Worm (Caenorhabditis elegans) whole organism, L1 larva: ENCODE data around the gene Y9C9A.13.
"Not testable (repeated sequence)": the region's sequence is repeated elsewhere in the genome, so short reads cannot be mapped to it uniquely, and the experiment has no call there.

ENCODE experiments used
- C04F5.9 ChIP-seq: sonication (generic microtip); optimal IDR thresholded peaks from 2 replicates; lab custom pipeline; 2016; ENCODE audit warnings: missing genetic modification characterization, missing compliant biosample characterization
- C16A3.4 ChIP-seq: fragments of 150-350 bp; optimal IDR thresholded peaks from 2 replicates; lab custom pipeline; 2014; ENCODE audit warnings: missing biosample characterization, missing genetic modification characterization
- C34B4.2 ChIP-seq: sonication (generic microtip); optimal IDR thresholded peaks from 2 replicates; lab custom pipeline; 2017; ENCODE audit warnings: mild to moderate bottlenecking, missing genetic modification characterization, missing compliant biosample characterization
- aha-1 ChIP-seq: fragments of 150-350 bp; optimal IDR thresholded peaks from 2 replicates; lab custom pipeline; 2014; ENCODE audit warnings: missing biosample characterization, missing genetic modification characterization
- alr-1 ChIP-seq: fragments of 200-800 bp; sonication (Bioruptor generic); optimal IDR thresholded peaks from 2 replicates; lab custom pipeline; 2018; ENCODE audit warnings: borderline replicate concordance, mild to moderate bottlenecking, missing genetic modification characterization, missing compliant biosample characterization
- ama-1 ChIP-seq: fragments of 150-350 bp; optimal IDR thresholded peaks from 2 replicates; lab custom pipeline; 2014
- ceh-63 ChIP-seq: fragments of 200-800 bp; sonication (Bioruptor generic); optimal IDR thresholded peaks from 2 replicates; lab custom pipeline; 2018; ENCODE audit warnings: mild to moderate bottlenecking, missing genetic modification characterization, missing compliant biosample characterization
- ceh-8 ChIP-seq: fragments of 200-800 bp; sonication (Bioruptor generic); optimal IDR thresholded peaks from 2 replicates; lab custom pipeline; 2018; ENCODE audit warnings: mild to moderate bottlenecking, missing genetic modification characterization, moderate library complexity, missing compliant biosample characterization
- ceh-82 ChIP-seq, 3 experiments: fragments of 150-350 bp in 1 of 3; sonication (generic microtip) in 2 of 3; optimal IDR thresholded peaks; 2 replicates each; lab custom pipeline; 2014 to 2017; ENCODE audit warnings: missing biosample characterization in 3 of 3, missing genetic modification characterization in 3 of 3
- egl-13 ChIP-seq: sonication (generic microtip); optimal IDR thresholded peaks from 2 replicates; lab custom pipeline; 2016; ENCODE audit warnings: missing genotype, missing genetic modification reagents, missing genetic modification characterization, missing compliant biosample characterization
- elt-2 ChIP-seq: sonication (generic microtip); optimal IDR thresholded peaks from 2 replicates; lab custom pipeline; 2016; ENCODE audit warnings: missing genetic modification characterization, mild to moderate bottlenecking, inconsistent platforms, missing compliant biosample characterization, missing genetic modification reagents
- ets-5 ChIP-seq: fragments of 200-800 bp; sonication (Bioruptor generic); IDR thresholded peaks from 2 replicates; pipeline ENCODE4 v1.3.6; 2022; ENCODE audit warnings: missing genetic modification characterization, missing compliant biosample characterization
- fkh-4 ChIP-seq: sonication (generic microtip); optimal IDR thresholded peaks from 2 replicates; lab custom pipeline; 2016; ENCODE audit warnings: missing compliant biosample characterization, missing genetic modification characterization, borderline replicate concordance
- grh-1 ChIP-seq: fragments of 200-800 bp; sonication (Bioruptor generic); IDR thresholded peaks from 2 replicates; pipeline ENCODE4 v1.3.6; 2022; ENCODE audit warnings: missing genetic modification reagents, missing genetic modification characterization, missing compliant biosample characterization
- hpl-2 ChIP-seq: fragments of 150-350 bp; optimal IDR thresholded peaks from 2 replicates; lab custom pipeline; 2014; ENCODE audit warnings: missing biosample characterization, missing genetic modification reagents, missing genetic modification characterization
- isw-1 ChIP-seq: fragments of 200-800 bp; sonication (Bioruptor generic); IDR thresholded peaks from 2 replicates; pipeline ENCODE4 v1.3.6; 2022; ENCODE audit warnings: missing genetic modification characterization, missing compliant biosample characterization
- lin-14 ChIP-seq: fragments of 200-800 bp; sonication (Bioruptor generic); optimal IDR thresholded peaks from 2 replicates; lab custom pipeline; 2018; ENCODE audit warnings: mild to moderate bottlenecking, missing genetic modification characterization, moderate library complexity, missing compliant biosample characterization
- lin-35 ChIP-seq, 2 experiments: fragments of 150-350 bp; optimal IDR thresholded peaks; 2 replicates each; lab custom pipeline; 2014; ENCODE audit warnings: missing biosample characterization in 2 of 2, missing genetic modification characterization in 2 of 2, missing genetic modification reagents in 2 of 2
- mab-9 ChIP-seq: fragments of 200-800 bp; sonication (Bioruptor generic); IDR thresholded peaks from 2 replicates; pipeline ENCODE4 v1.3.6; 2022; ENCODE audit warnings: missing genetic modification reagents, missing genetic modification characterization, missing compliant biosample characterization
- mdl-1 ChIP-seq, 2 experiments: fragments of 150-350 bp; optimal IDR thresholded peaks; 2 replicates each; lab custom pipeline; 2014 to 2017; ENCODE audit warnings: missing biosample characterization in 2 of 2, missing genetic modification characterization in 2 of 2, inconsistent platforms in 1 of 2
- mef-2 ChIP-seq: fragments of 150-350 bp; optimal IDR thresholded peaks from 2 replicates; lab custom pipeline; 2014; ENCODE audit warnings: missing biosample characterization, missing genetic modification characterization
- mep-1 ChIP-seq: fragments of 150-350 bp; optimal IDR thresholded peaks from 2 replicates; lab custom pipeline; 2014; ENCODE audit warnings: missing biosample characterization, missing genetic modification characterization
- nhr-11 ChIP-seq: fragments of 150-350 bp; optimal IDR thresholded peaks from 2 replicates; lab custom pipeline; 2014; ENCODE audit warnings: missing biosample characterization, missing genetic modification characterization
- nhr-19 ChIP-seq: fragments of 200-800 bp; sonication (Bioruptor generic); conservative IDR thresholded peaks from 2 replicates; pipeline ENCODE4 v1.3.6; 2022; ENCODE audit warnings: missing genetic modification characterization, missing compliant biosample characterization
- nhr-237 ChIP-seq: fragments of 150-350 bp; optimal IDR thresholded peaks from 2 replicates; lab custom pipeline; 2014; ENCODE audit warnings: missing biosample characterization, missing genetic modification characterization
- nhr-76 ChIP-seq: sonication (generic microtip); optimal IDR thresholded peaks from 2 replicates; lab custom pipeline; 2017; ENCODE audit warnings: missing biosample characterization, missing genetic modification characterization
- nhr-84 ChIP-seq: sonication (generic microtip); optimal IDR thresholded peaks from 2 replicates; lab custom pipeline; 2017; ENCODE audit warnings: missing biosample characterization, missing genetic modification characterization
- nhr-85 ChIP-seq: sonication (generic microtip); peaks from one replicate; lab custom pipeline; 2016; ENCODE audit warnings: missing genetic modification characterization, inconsistent platforms, missing compliant biosample characterization
- nhr-90 ChIP-seq: sonication (generic microtip); optimal IDR thresholded peaks from 2 replicates; lab custom pipeline; 2016; ENCODE audit warnings: mild to moderate bottlenecking, missing genetic modification characterization, missing compliant biosample characterization; ENCODE audit not compliant: poor library complexity
- rnt-1 ChIP-seq: sonication (generic microtip); optimal IDR thresholded peaks from 2 replicates; lab custom pipeline; 2016; ENCODE audit warnings: mild to moderate bottlenecking, missing genetic modification characterization, moderate library complexity, missing compliant biosample characterization
- sox-4 ChIP-seq: sonication (generic microtip); optimal IDR thresholded peaks from 2 replicates; lab custom pipeline; 2016; ENCODE audit warnings: missing genetic modification characterization, missing compliant biosample characterization
- sup-37 ChIP-seq: fragments of 200-800 bp; sonication (Bioruptor generic); optimal IDR thresholded peaks from 2 replicates; lab custom pipeline; 2018; ENCODE audit warnings: mild to moderate bottlenecking, missing genetic modification characterization, missing compliant biosample characterization
- swsn-7 ChIP-seq: sonication (generic microtip); optimal IDR thresholded peaks from 2 replicates; lab custom pipeline; 2016; ENCODE audit warnings: missing genetic modification characterization, missing compliant biosample characterization
- tbx-2 ChIP-seq: sonication (generic microtip); optimal IDR thresholded peaks from 2 replicates; lab custom pipeline; 2016; ENCODE audit warnings: missing genetic modification characterization, missing compliant biosample characterization
- unc-130 ChIP-seq: fragments of 150-350 bp; optimal IDR thresholded peaks from 2 replicates; lab custom pipeline; 2017; ENCODE audit warnings: missing biosample characterization, missing genetic modification characterization, inconsistent platforms
- unc-62 ChIP-seq: fragments of 150-350 bp; optimal IDR thresholded peaks from 2 replicates; lab custom pipeline; 2014; ENCODE audit warnings: missing biosample characterization, missing genetic modification reagents, missing genetic modification characterization
- vab-15 ChIP-seq: sonication (generic microtip); optimal IDR thresholded peaks from 2 replicates; lab custom pipeline; 2017; ENCODE audit warnings: missing genotype, mild to moderate bottlenecking, missing genetic modification characterization, missing compliant biosample characterization
- zag-1 ChIP-seq: fragments of 150-350 bp; optimal IDR thresholded peaks from 2 replicates; lab custom pipeline; 2014; ENCODE audit warnings: missing biosample characterization, missing genetic modification characterization
- zip-4 ChIP-seq: fragments of 200-800 bp; sonication (Bioruptor generic); optimal IDR thresholded peaks from 2 replicates; lab custom pipeline; 2018; ENCODE audit warnings: mild to moderate bottlenecking, missing genetic modification characterization, moderate library complexity, missing compliant biosample characterization

Y9C9A.13 gene

DNA sequence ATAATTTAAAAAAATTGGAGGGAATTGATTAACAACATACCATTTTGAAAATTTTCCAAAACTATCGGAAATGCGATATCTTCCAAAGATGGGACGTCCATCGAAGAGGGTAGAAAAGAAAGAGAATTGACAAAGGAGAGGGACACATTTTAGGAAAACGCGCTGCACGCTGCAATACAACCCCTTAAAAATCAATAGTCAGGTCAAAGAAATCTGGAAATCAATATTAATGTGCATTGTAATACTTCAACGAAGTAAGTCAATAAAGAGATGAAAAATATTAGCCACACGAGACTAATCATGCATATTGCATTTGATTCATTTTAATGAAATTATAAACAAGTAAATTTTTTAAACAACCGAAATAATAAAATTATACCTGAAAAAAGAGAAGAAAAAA lies at the start of gene Y9C9A.13:
Gene Y9C9A.13 (minus strand): TSS at position 101 of the 400 bp plus-strand sequence.
- TF ChIP-seq lin-14 (GFP tag; lab: Kevin White, UChicago) (no peak), mep-1 (tag; lab: Kevin White, UChicago) (no peak), isw-1 (GFP tag; lab: Robert Waterston, UW) (no peak)

DNA sequence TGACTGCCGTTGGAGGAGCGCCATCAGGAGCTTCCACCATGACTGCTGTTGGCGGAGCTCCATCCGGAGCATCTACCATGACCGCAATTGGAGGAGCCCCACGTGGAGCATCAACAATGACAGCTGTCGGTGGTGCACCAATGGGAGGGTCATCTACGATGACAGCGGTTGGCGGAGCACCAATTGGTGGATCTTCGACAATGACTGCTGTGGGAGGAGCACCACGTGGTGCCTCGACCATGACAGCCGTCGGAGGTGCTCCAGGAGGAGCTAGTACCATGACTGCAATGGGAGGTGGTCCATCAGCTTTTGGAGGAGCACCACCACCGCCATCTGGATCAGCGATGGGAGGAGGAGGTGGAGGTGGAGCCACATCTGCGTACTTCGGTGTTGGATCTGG lies 47.8 kb upstream of the Y9C9A.13 start, which contains the start of gene T28H11.7:
Gene T28H11.7 (minus strand): TSS at position 101 of the 400 bp plus-strand sequence.
- TF ChIP-seq ceh-63 (GFP tag; lab: Kevin White, UChicago); ceh-8 (GFP tag; lab: Kevin White, UChicago); tbx-2: not testable (repeated sequence)
- TF ChIP-seq, all 84 proteins: peak for 0; not testable (repeated sequence) for 84

DNA sequence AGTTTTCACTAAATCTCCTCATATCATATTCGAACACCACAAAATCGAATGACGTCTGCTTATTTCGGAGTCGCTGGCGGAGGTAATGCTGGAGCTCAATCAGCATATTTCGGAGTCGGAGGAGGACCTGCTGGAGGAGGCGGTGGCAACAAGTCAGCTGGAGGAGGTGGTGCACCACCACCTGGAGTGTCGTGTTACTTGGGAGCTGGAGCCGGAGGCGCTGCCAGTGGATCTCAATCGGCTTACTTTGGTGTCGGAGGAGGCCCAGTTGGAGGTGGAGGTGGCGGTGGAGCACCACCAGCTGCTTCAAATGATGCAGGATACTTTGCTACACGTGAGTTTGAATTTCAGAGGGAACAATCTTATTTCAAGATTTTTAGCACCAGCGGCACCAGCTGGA lies 47.1 kb upstream of the Y9C9A.13 start, which contains the start of gene ssq-4:
Gene ssq-4 (plus strand): TSS at position 19 of the 400 bp plus-strand sequence.
- not testable (repeated sequence) for TF ChIP-seq sox-4 (tag; lab: Kevin White, UChicago); lin-35 (GFP tag; optimal IDR thresholded peaks at IDR 0.05; lab: Kevin White, UChicago); zag-1 (tag; lab: Kevin White, UChicago)

DNA sequence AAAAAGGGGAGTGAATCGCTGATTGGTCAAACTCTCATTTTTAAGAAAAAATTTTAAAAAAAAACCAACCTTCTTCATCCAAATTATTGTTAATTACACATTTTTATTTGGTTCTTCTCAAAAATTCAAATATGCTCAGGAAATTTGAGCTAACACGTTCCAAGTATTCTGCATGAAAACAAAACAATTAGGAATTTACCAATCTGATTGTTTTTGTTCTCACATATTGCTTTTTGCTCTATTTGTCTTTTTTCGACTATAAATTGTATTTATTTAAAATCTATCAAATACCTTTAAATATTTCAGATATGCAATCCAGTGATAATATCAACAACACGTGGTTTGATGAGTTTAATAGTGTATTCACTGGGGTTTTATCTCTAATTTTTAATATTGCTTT lies 42.9 kb upstream of the Y9C9A.13 start, which contains the start of gene srm-1:
Gene srm-1 (plus strand): TSS at position 301 of the 400 bp plus-strand sequence.
- no peak for TF ChIP-seq lin-14 (GFP tag; lab: Kevin White, UChicago)
- TF ChIP-seq C04F5.9, result no peak
- TF ChIP-seq C34B4.2 (tag; lab: Kevin White, UChicago), result no peak
- TF ChIP-seq lin-35 (GFP tag; optimal IDR thresholded peaks at IDR 0.05; lab: Kevin White, UChicago), result no peak
- TF ChIP-seq unc-130, result no peak
- TF ChIP-seq swsn-7 (tag; lab: Kevin White, UChicago), result no peak
- no peak for TF ChIP-seq aha-1
- TF ChIP-seq elt-2 (tag; lab: Kevin White, UChicago), result no peak
- no peak for TF ChIP-seq rnt-1 (tag; lab: Kevin White, UChicago)
- TF ChIP-seq alr-1, result no peak
- TF ChIP-seq unc-62 (GFP tag; lab: Kevin White, UChicago), result no peak
- no peak for TF ChIP-seq nhr-76
- no peak for TF ChIP-seq hpl-2 (GFP tag; lab: Kevin White, UChicago)
- TF ChIP-seq vab-15 (tag; lab: Kevin White, UChicago), result no peak
- TF ChIP-seq nhr-237 (tag; lab: Kevin White, UChicago), result no peak
- no peak for TF ChIP-seq zip-4
- no peak for TF ChIP-seq ceh-82 (tag; optimal IDR thresholded peaks at IDR 0.05; lab: Kevin White, UChicago)
- TF ChIP-seq nhr-11, result no peak
- TF ChIP-seq C16A3.4 (tag; lab: Kevin White, UChicago), result no peak

ce11 chrIV:5008378-5008777 lies 39.1 kb upstream of the Y9C9A.13 start, which contains the start of gene srm-2:
TSS of gene srm-2 (plus strand) at chrIV:5008678.
- no peak for TF ChIP-seq elt-2 (tag; lab: Kevin White, UChicago)
- no peak for TF ChIP-seq mdl-1 (tag; optimal IDR thresholded peaks at IDR 0.05; lab: Kevin White, UChicago)
- TF ChIP-seq fkh-4 (tag; lab: Kevin White, UChicago), result no peak
- TF ChIP-seq mab-9 (GFP tag; lab: Robert Waterston, UW), result no peak
- TF ChIP-seq nhr-19 (GFP tag; lab: Robert Waterston, UW), result no peak
- no peak for TF ChIP-seq zag-1 (tag; lab: Kevin White, UChicago)
- no peak for TF ChIP-seq nhr-84
- TF ChIP-seq egl-13 (tag; lab: Kevin White, UChicago), result no peak
- no peak for TF ChIP-seq mef-2 (tag; lab: Kevin White, UChicago)
- no peak for TF ChIP-seq grh-1 (GFP tag; lab: Robert Waterston, UW)
- no peak for TF ChIP-seq ama-1 (lab: Kevin White, UChicago)
- no peak for TF ChIP-seq sup-37 (GFP tag; lab: Kevin White, UChicago)
- no peak for TF ChIP-seq nhr-85 (tag; lab: Kevin White, UChicago)
- no peak for TF ChIP-seq nhr-90
- TF ChIP-seq ets-5 (GFP tag; lab: Robert Waterston, UW), result no peak
- TF ChIP-seq, all 84 proteins: peak for 0
